Fruit fly (Drosophila melanogaster): Measurements from ENCODE around the gene Trpgamma.

The Trpgamma gene

dm6 chr2L:16710677-16711076, 34.2 kb upstream of the Trpgamma start:
- TF ChIP-seq psq (optimal IDR thresholded peaks at IDR 0.05) (no peak), Sin3A (optimal IDR thresholded peaks at IDR 0.05) (no peak), ttk (optimal IDR thresholded peaks at IDR 0.05) (no peak), h (optimal IDR thresholded peaks at IDR 0.05) (no peak), insv (optimal IDR thresholded peaks at IDR 0.05) (no peak), Myc (optimal IDR thresholded peaks at IDR 0.05) (no peak)

- no peak for TF ChIP-seq insv (optimal IDR thresholded peaks at IDR 0.05)
- no peak for TF ChIP-seq psq (optimal IDR thresholded peaks at IDR 0.05)
- TF ChIP-seq h (optimal IDR thresholded peaks at IDR 0.05), result no peak
- no peak for TF ChIP-seq ttk (optimal IDR thresholded peaks at IDR 0.05)
- no peak for TF ChIP-seq Sin3A (optimal IDR thresholded peaks at IDR 0.05)
Observed at dm6 chr2L:16710234-16710633, 33.7 kb upstream of the Trpgamma start.

dm6 chr2L:16709693-16710092, 33.2 kb upstream of the Trpgamma start:
- TF ChIP-seq insv (optimal IDR thresholded peaks at IDR 0.05) (no peak), Sin3A (optimal IDR thresholded peaks at IDR 0.05) (no peak), Myc (optimal IDR thresholded peaks at IDR 0.05) (no peak), psq (optimal IDR thresholded peaks at IDR 0.05) (no peak), ttk (optimal IDR thresholded peaks at IDR 0.05) (no peak), h (optimal IDR thresholded peaks at IDR 0.05) (no peak)

dm6 chr2L:16706882-16707775, 30.6 kb upstream of the Trpgamma start:
- TF ChIP-seq h (optimal IDR thresholded peaks at IDR 0.05) (no peak), ttk (optimal IDR thresholded peaks at IDR 0.05) (no peak), psq (optimal IDR thresholded peaks at IDR 0.05) (no peak), Myc (optimal IDR thresholded peaks at IDR 0.05) (no peak)

- no peak for TF ChIP-seq h (optimal IDR thresholded peaks at IDR 0.05)
- no peak for TF ChIP-seq Myc (optimal IDR thresholded peaks at IDR 0.05)
- no peak for TF ChIP-seq insv (optimal IDR thresholded peaks at IDR 0.05)
- TF ChIP-seq Sin3A (optimal IDR thresholded peaks at IDR 0.05), result no peak
- peak; percentile 53 for TF ChIP-seq psq (optimal IDR thresholded peaks at IDR 0.05)
Observed at dm6 chr2L:16703753-16704152, 27.3 kb upstream of the Trpgamma start.

- TF ChIP-seq psq (optimal IDR thresholded peaks at IDR 0.05) (peak; percentile 46), Myc (optimal IDR thresholded peaks at IDR 0.05) (no peak)
Observed at dm6 chr2L:16703008-16703510, 26.6 kb upstream of the Trpgamma start.

- TF ChIP-seq insv (optimal IDR thresholded peaks at IDR 0.05), result no peak
- TF ChIP-seq psq (optimal IDR thresholded peaks at IDR 0.05), result no peak
- TF ChIP-seq ttk (optimal IDR thresholded peaks at IDR 0.05), result no peak
- no peak for TF ChIP-seq Sin3A (optimal IDR thresholded peaks at IDR 0.05)
- TF ChIP-seq Myc (optimal IDR thresholded peaks at IDR 0.05), result no peak
- no peak for TF ChIP-seq h (optimal IDR thresholded peaks at IDR 0.05)
Observed at dm6 chr2L:16690619-16690908, 14.1 kb upstream of the Trpgamma start.

dm6 chr2L:16689800-16690618, 13.5 kb upstream of the Trpgamma start:
- no peak for TF ChIP-seq Myc (optimal IDR thresholded peaks at IDR 0.05)
- TF ChIP-seq psq (optimal IDR thresholded peaks at IDR 0.05), result no peak
- TF ChIP-seq Sin3A (optimal IDR thresholded peaks at IDR 0.05), result no peak
- TF ChIP-seq ttk (optimal IDR thresholded peaks at IDR 0.05), result no peak
- no peak for TF ChIP-seq h (optimal IDR thresholded peaks at IDR 0.05)

- TF ChIP-seq Sin3A (optimal IDR thresholded peaks at IDR 0.05), result no peak
- no peak for TF ChIP-seq ttk (optimal IDR thresholded peaks at IDR 0.05)
Observed at dm6 chr2L:16687863-16688262, 11.4 kb upstream of the Trpgamma start.

dm6 chr2L:16686412-16687043, 10.0 kb upstream of the Trpgamma start:
- no peak for TF ChIP-seq Myc (optimal IDR thresholded peaks at IDR 0.05)
- no peak for TF ChIP-seq ttk (optimal IDR thresholded peaks at IDR 0.05)

- no peak for TF ChIP-seq Myc (optimal IDR thresholded peaks at IDR 0.05)
- no peak for TF ChIP-seq psq (optimal IDR thresholded peaks at IDR 0.05)
- no peak for TF ChIP-seq h (optimal IDR thresholded peaks at IDR 0.05)
- no peak for TF ChIP-seq Sin3A (optimal IDR thresholded peaks at IDR 0.05)
- no peak for TF ChIP-seq ttk (optimal IDR thresholded peaks at IDR 0.05)
- TF ChIP-seq insv (optimal IDR thresholded peaks at IDR 0.05), result no peak
Observed at dm6 chr2L:16685612-16685912, 9.1 kb upstream of the Trpgamma start.

- no peak for TF ChIP-seq Myc (optimal IDR thresholded peaks at IDR 0.05)
Observed at dm6 chr2L:16684908-16685611, 8.6 kb upstream of the Trpgamma start.

Measured in Kc167 (cell line).